Fruit fly (Drosophila melanogaster): ENCODE measurements around the gene MED31.

dm6 chr3R:4632639-4633038 is 9.1 kb upstream of the MED31 start:
- no peak for TF ChIP-seq tj (GFP tag; optimal IDR thresholded peaks at IDR 0.05)
- no peak for TF ChIP-seq kay (GFP tag; ENCODE audit: borderline replicate concordance)
- no peak for TF ChIP-seq CG11617 (GFP tag; optimal IDR thresholded peaks at IDR 0.05)
- no peak for TF ChIP-seq Crg-1 (GFP tag; optimal IDR thresholded peaks at IDR 0.05)
- TF ChIP-seq toe (GFP tag; optimal IDR thresholded peaks at IDR 0.05) = no peak
- no peak for TF ChIP-seq CG5204 (GFP tag; optimal IDR thresholded peaks at IDR 0.05)
- no peak for TF ChIP-seq pad (GFP tag; optimal IDR thresholded peaks at IDR 0.05)
- TF ChIP-seq CG7045 (GFP tag; optimal IDR thresholded peaks at IDR 0.05) = no peak
